Worm (Caenorhabditis elegans) whole organism, L2 larva: ENCODE results near the gene nlp-66.

Experiments used
- aly-2 ChIP-seq: fragments of 150-350 bp; optimal IDR thresholded peaks from 2 replicates; lab custom pipeline; 2014; ENCODE audit warnings: missing biosample characterization, missing genetic modification characterization
- dmd-4 ChIP-seq: sonication (generic microtip); optimal IDR thresholded peaks from 2 replicates; lab custom pipeline; 2017; ENCODE audit warnings: missing biosample characterization, missing genetic modification characterization
- unc-39 ChIP-seq: fragments of 150-350 bp; optimal IDR thresholded peaks from 2 replicates; lab custom pipeline; 2014; ENCODE audit warnings: missing biosample characterization, missing genetic modification characterization
- ztf-4 ChIP-seq: fragments of 150-350 bp; optimal IDR thresholded peaks from 2 replicates; lab custom pipeline; 2014; ENCODE audit warnings: missing biosample characterization, missing genetic modification characterization

DNA sequence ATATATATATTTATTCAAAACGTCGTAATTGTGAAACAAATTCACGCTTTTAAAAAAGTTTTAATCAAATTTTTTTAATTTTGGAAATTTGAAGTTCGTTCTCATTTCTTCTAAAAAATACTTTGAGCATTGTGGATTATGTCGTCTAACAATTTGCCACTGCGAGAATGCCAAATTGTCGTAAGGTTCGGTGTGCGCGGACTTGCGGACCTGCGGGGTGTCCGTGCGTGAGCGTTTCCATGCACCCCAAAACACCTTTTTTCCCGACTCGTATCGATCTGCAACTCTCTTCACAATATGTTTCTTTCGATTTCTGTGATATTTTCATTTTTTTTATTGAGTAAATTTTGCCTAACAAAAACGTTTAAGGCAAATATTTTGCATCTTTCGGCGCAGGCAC lies 43.9 kb downstream of the nlp-66 start:
- TF ChIP-seq ztf-4 (tag; lab: Kevin White, UChicago) (no peak), dmd-4 (tag; lab: Kevin White, UChicago) (no peak), aly-2 (tag; lab: Kevin White, UChicago) (no peak), unc-39 (no peak)
